Fruit fly (Drosophila melanogaster): ENCODE measurements around the gene CG43886.

The CG43886 gene

dm6 chr3L:8159724-8160422 lies at the start of gene CG43886:
TSS of gene CG43886 (minus strand) at chr3L:8159774.
- no peak for TF ChIP-seq noc (tag; optimal IDR thresholded peaks at IDR 0.05)

- TF ChIP-seq noc (tag; optimal IDR thresholded peaks at IDR 0.05): no peak
Measured at dm6 chr3L:8202317-8202842, 42.8 kb upstream of the CG43886 start, which contains the start of the genes CG7366 and CG13679. TSS of gene CG7366 (minus strand) at chr3L:8202417. TSS of gene CG13679 (plus strand) at chr3L:8202792.

- TF ChIP-seq noc (tag; optimal IDR thresholded peaks at IDR 0.05): peak; percentile 83
Measured at dm6 chr3L:8197779-8198279, 38.3 kb upstream of the CG43886 start, which contains the start of the genes UbcE2M and Dhps. TSS of gene UbcE2M (minus strand) at chr3L:8197987. TSS of gene Dhps (plus strand) at chr3L:8198207.

- no peak for TF ChIP-seq noc (tag; optimal IDR thresholded peaks at IDR 0.05)
Measured at dm6 chr3L:8193016-8193415, 33.4 kb upstream of the CG43886 start, which contains the start of gene CG7387. TSS of gene CG7387 (minus strand) at chr3L:8193116.

dm6 chr3L:8191042-8191613 lies 31.6 kb upstream of the CG43886 start, which contains the start of gene MED24:
TSS of gene MED24 (plus strand) at chr3L:8191270.
- TF ChIP-seq noc (tag; optimal IDR thresholded peaks at IDR 0.05): no peak

- no peak for TF ChIP-seq noc (tag; optimal IDR thresholded peaks at IDR 0.05)
Measured at dm6 chr3L:8189234-8189633, 29.7 kb upstream of the CG43886 start.

- no peak for TF ChIP-seq noc (tag; optimal IDR thresholded peaks at IDR 0.05)
Measured at dm6 chr3L:8187397-8187811, 27.8 kb upstream of the CG43886 start.

dm6 chr3L:8186627-8187396 lies 27.2 kb upstream of the CG43886 start, which contains the start of the genes ERR and Atg18a:
TSS of gene ERR (minus strand) at chr3L:8186671.
TSS of gene Atg18a (plus strand) at chr3L:8186857.
- TF ChIP-seq noc (tag; optimal IDR thresholded peaks at IDR 0.05): peak; percentile 89

dm6 chr3L:8185263-8186227 lies 26.0 kb upstream of the CG43886 start:
- peak; percentile 91 for TF ChIP-seq noc (tag; optimal IDR thresholded peaks at IDR 0.05)

dm6 chr3L:8180464-8181137 lies 21.0 kb upstream of the CG43886 start, which contains the start of the genes mthl7 and Uxs:
TSS of gene mthl7 (minus strand) at chr3L:8180514.
TSS of gene Uxs (plus strand) at chr3L:8180923.
- TF ChIP-seq noc (tag; optimal IDR thresholded peaks at IDR 0.05): no peak

dm6 chr3L:8177795-8178564 lies 18.4 kb upstream of the CG43886 start, which contains the start of gene Nmt:
TSS of gene Nmt (minus strand) at chr3L:8178429.
- TF ChIP-seq noc (tag; optimal IDR thresholded peaks at IDR 0.05): peak; percentile 52

- no peak for TF ChIP-seq noc (tag; optimal IDR thresholded peaks at IDR 0.05)
Measured at dm6 chr3L:8175818-8176217, 16.2 kb upstream of the CG43886 start, which contains the start of gene RecQ4. TSS of gene RecQ4 (minus strand) at chr3L:8175978.

dm6 chr3L:8165436-8165835 lies 5.9 kb upstream of the CG43886 start, which contains the start of gene CG13675:
TSS of gene CG13675 (minus strand) at chr3L:8165518.
- TF ChIP-seq noc (tag; optimal IDR thresholded peaks at IDR 0.05): no peak
